In the genomic region with DNA sequence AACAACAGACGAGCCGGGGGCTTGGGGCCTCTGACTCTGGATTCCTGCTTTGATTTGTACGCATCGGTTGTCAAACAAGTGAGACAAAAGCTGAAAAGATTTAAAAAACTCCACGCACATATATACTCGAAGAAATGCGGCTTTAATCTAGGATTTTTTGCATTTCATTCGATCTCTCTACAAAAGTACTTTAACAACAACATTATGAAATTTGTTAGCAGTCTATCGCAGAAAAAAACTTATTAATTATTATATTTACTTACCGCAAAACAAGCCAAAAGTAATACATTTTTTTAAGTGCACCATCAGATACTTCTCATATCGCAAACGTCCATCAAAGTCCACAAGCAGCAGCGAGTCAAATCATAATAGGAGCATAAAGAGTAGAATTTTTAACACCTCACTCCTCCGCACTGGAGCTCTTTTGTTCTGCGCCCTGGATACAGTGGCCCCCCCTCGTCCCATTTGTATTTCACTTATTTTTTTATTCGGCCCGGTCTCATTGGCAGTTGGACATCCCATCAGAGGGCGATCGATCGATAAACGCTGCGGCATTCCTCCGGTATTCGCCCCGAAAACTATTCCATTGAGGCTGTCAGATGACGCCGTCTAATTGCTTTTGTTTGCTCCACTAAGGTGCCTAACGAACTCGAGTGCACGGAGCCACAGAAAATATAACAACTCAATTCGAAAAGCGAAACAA, we compare ENCODE assay signal across 1 fruit fly cellular context.
A peak's percentile ranks its signal among the peaks of the same experiment; 100 is the strongest.
TF ChIP-seq lines count a peak whose summit lies in the region.

No protein-coding gene starts in this region.

TF ChIP-seq in whole organism, embryonic, 481 proteins besides CTCF, POLR2A, EP300 and RAD21 (continued from another document and continues in another):
- TF ChIP-seq Jarid2 (GFP tag; optimal IDR thresholded peaks at IDR 0.05; lab: Kevin White, UChicago) = peak; percentile 12
- peak; percentile 54; the same call in 1 of the 2 replicates for TF ChIP-seq crol (GFP tag; IDR thresholded peaks at IDR 0.05; lab: Robert Waterston, UW)
- TF ChIP-seq ttk (GFP tag; IDR thresholded peaks at IDR 0.05; lab: Robert Waterston, UW) = 0 out of 2 replicates have a peak, but pooled peaks have one; percentile 22
- no peak for TF ChIP-seq CG4328 (GFP tag; optimal IDR thresholded peaks at IDR 0.05; lab: Kevin White, UChicago)
- TF ChIP-seq dpn (GFP tag; optimal IDR thresholded peaks at IDR 0.05; lab: Kevin White, UChicago) = peak; percentile 28 to 41
- no peak for TF ChIP-seq slp2 (GFP tag; optimal IDR thresholded peaks at IDR 0.05; lab: Kevin White, UChicago)
- TF ChIP-seq HHEX (GFP tag; optimal IDR thresholded peaks at IDR 0.05; lab: Kevin White, UChicago) = peak; percentile 8
- no peak for TF ChIP-seq NC2α (GFP tag; optimal IDR thresholded peaks at IDR 0.05; lab: Kevin White, UChicago)
- TF ChIP-seq CG1024 (GFP tag; IDR thresholded peaks at IDR 0.05; lab: Robert Waterston, UW) = peak; percentile 31; the same call in 1 of the 2 replicates
- TF ChIP-seq Asciz (GFP tag; optimal IDR thresholded peaks at IDR 0.05; lab: Kevin White, UChicago) = peak; percentile 32
- no peak for TF ChIP-seq CG10274 (GFP tag; optimal IDR thresholded peaks at IDR 0.05; lab: Kevin White, UChicago)
- TF ChIP-seq Doc2 (GFP tag; IDR thresholded peaks at IDR 0.05; lab: Robert Waterston, UW) = no peak
- TF ChIP-seq fd96Cb (tag; optimal IDR thresholded peaks at IDR 0.05; lab: Kevin White, UChicago) = peak; percentile 44
- TF ChIP-seq az2 (GFP tag; optimal IDR thresholded peaks at IDR 0.05; lab: Kevin White, UChicago) = peak; percentile 32
- no peak for TF ChIP-seq ac (GFP tag; optimal IDR thresholded peaks at IDR 0.05; lab: Kevin White, UChicago)
- peak; percentile 51 for TF ChIP-seq nmo (GFP tag; optimal IDR thresholded peaks at IDR 0.05; lab: Kevin White, UChicago)
- TF ChIP-seq hb (GFP tag; IDR thresholded peaks at IDR 0.05; lab: Robert Waterston, UW; ENCODE audit: partially characterized antibody) = no peak
- no peak for TF ChIP-seq CG3281 (GFP tag; optimal IDR thresholded peaks at IDR 0.05; lab: Kevin White, UChicago)
- peak; percentile 40; the same call in 1 of the 3 replicates for TF ChIP-seq CG17361 (GFP tag; IDR thresholded peaks at IDR 0.05; lab: Robert Waterston, UW)
- TF ChIP-seq CG8924 (tag; optimal IDR thresholded peaks at IDR 0.05; lab: Kevin White, UChicago) = peak; percentile 33
- no peak for TF ChIP-seq Mes4 (GFP tag; optimal IDR thresholded peaks at IDR 0.05; lab: Kevin White, UChicago)
- TF ChIP-seq psq (GFP tag; optimal IDR thresholded peaks at IDR 0.05; lab: Kevin White, UChicago) = peak; percentile 14
- peak; percentile 11 for TF ChIP-seq CG4820 (GFP tag; optimal IDR thresholded peaks at IDR 0.05; lab: Kevin White, UChicago)
- TF ChIP-seq pb (GFP tag; optimal IDR thresholded peaks at IDR 0.05; lab: Kevin White, UChicago) = no peak
- no peak for TF ChIP-seq CG31224 (GFP tag; IDR thresholded peaks at IDR 0.05; lab: Robert Waterston, UW)
- peak; percentile 44 for TF ChIP-seq unpg (GFP tag; optimal IDR thresholded peaks at IDR 0.05; lab: Kevin White, UChicago)
- TF ChIP-seq CG17912 (GFP tag; optimal IDR thresholded peaks at IDR 0.05; lab: Kevin White, UChicago) = no peak
- no peak for TF ChIP-seq BtbVII (GFP tag; optimal IDR thresholded peaks at IDR 0.05; lab: Kevin White, UChicago)
- no peak for TF ChIP-seq CG6683 (GFP tag; optimal IDR thresholded peaks at IDR 0.05; lab: Kevin White, UChicago)
- TF ChIP-seq eyg (GFP tag; optimal IDR thresholded peaks at IDR 0.05; lab: Kevin White, UChicago) = no peak
- peak; percentile 32 for TF ChIP-seq PHDP (tag; optimal IDR thresholded peaks at IDR 0.05; lab: Kevin White, UChicago)
- peak; percentile 24; the same call in 1 of the 2 replicates for TF ChIP-seq CG9215 (GFP tag; IDR thresholded peaks at IDR 0.05; lab: Robert Waterston, UW)
- TF ChIP-seq Atf3 (GFP tag; optimal IDR thresholded peaks at IDR 0.05; lab: Kevin White, UChicago) = no peak
- peak; percentile 4 for TF ChIP-seq Six4 (GFP tag; optimal IDR thresholded peaks at IDR 0.05; lab: Kevin White, UChicago)
- no peak for TF ChIP-seq CG16779 (GFP tag; IDR thresholded peaks at IDR 0.05; lab: Robert Waterston, UW)
- no peak for TF ChIP-seq ato (GFP tag; IDR thresholded peaks at IDR 0.05; lab: Robert Waterston, UW; ENCODE audit: partially characterized antibody)
- no peak for TF ChIP-seq ind (GFP tag; optimal IDR thresholded peaks at IDR 0.05; lab: Kevin White, UChicago)
- TF ChIP-seq CG14014 (GFP tag; IDR thresholded peaks at IDR 0.05; lab: Robert Waterston, UW) = 0 out of 2 replicates have a peak, but pooled peaks have one; percentile 50
- peak; percentile 11 for TF ChIP-seq ewg (GFP tag; optimal IDR thresholded peaks at IDR 0.05; lab: Kevin White, UChicago)
- peak; percentile 51 for TF ChIP-seq D19A (tag; optimal IDR thresholded peaks at IDR 0.05; lab: Kevin White, UChicago)
- no peak for TF ChIP-seq CG8290 (GFP tag; optimal IDR thresholded peaks at IDR 0.05; lab: Kevin White, UChicago)
- TF ChIP-seq CG8290 (tag; optimal IDR thresholded peaks at IDR 0.05; lab: Kevin White, UChicago) = no peak
- TF ChIP-seq ham (GFP tag; IDR thresholded peaks at IDR 0.05; lab: Robert Waterston, UW) = no peak
- TF ChIP-seq CG12219 (GFP tag; optimal IDR thresholded peaks at IDR 0.05; lab: Kevin White, UChicago) = peak; percentile 0
- no peak for TF ChIP-seq Aef1 (GFP tag; IDR thresholded peaks at IDR 0.05; lab: Robert Waterston, UW)
- no peak for TF ChIP-seq CG13296 (GFP tag; optimal IDR thresholded peaks at IDR 0.05; lab: Kevin White, UChicago)
- TF ChIP-seq CG7271 (tag; optimal IDR thresholded peaks at IDR 0.05; lab: Kevin White, UChicago) = no peak
- no peak; the same call in 1 of the 2 replicates for TF ChIP-seq CG5953 (GFP tag; IDR thresholded peaks at IDR 0.05; lab: Robert Waterston, UW)
- no peak for TF ChIP-seq ab (GFP tag; optimal IDR thresholded peaks at IDR 0.05; lab: Kevin White, UChicago)
- no peak for TF ChIP-seq Adf1 (GFP tag; IDR thresholded peaks at IDR 0.05; lab: Robert Waterston, UW)
- peak; percentile 45; the same call in 1 of the 2 replicates for TF ChIP-seq CG9932 (GFP tag; IDR thresholded peaks at IDR 0.05; lab: Robert Waterston, UW)
- peak; percentile 57; the same call in 2 of the 3 replicates for TF ChIP-seq row (GFP tag; IDR thresholded peaks at IDR 0.05; lab: Robert Waterston, UW)
- TF ChIP-seq Tbp (GFP tag; optimal IDR thresholded peaks at IDR 0.05; lab: Kevin White, UChicago) = no peak
- no peak for TF ChIP-seq lov (optimal IDR thresholded peaks at IDR 0.05; lab: Kevin White, UChicago)
- no peak for TF ChIP-seq lov (GFP tag; IDR thresholded peaks at IDR 0.05; lab: Robert Waterston, UW)
- TF ChIP-seq ash1 (GFP tag; optimal IDR thresholded peaks at IDR 0.05; lab: Kevin White, UChicago) = no peak
- TF ChIP-seq HLH3B (GFP tag; IDR thresholded peaks at IDR 0.05; lab: Robert Waterston, UW) = peak; percentile 50
- peak; percentile 55 for TF ChIP-seq CG12391 (tag; optimal IDR thresholded peaks at IDR 0.05; lab: Kevin White, UChicago)
- TF ChIP-seq lilli (GFP tag; optimal IDR thresholded peaks at IDR 0.05; lab: Kevin White, UChicago) = peak; percentile 45
- peak in 1 of 2 experiments; percentile 64 for TF ChIP-seq bsh (GFP tag; optimal IDR thresholded peaks at IDR 0.05; lab: Kevin White, UChicago)
- no peak for TF ChIP-seq disco-r (GFP tag; optimal IDR thresholded peaks at IDR 0.05; lab: Kevin White, UChicago)
- TF ChIP-seq HLH4C (GFP tag; IDR thresholded peaks at IDR 0.05; lab: Robert Waterston, UW; ENCODE audit: partially characterized antibody) = no peak
- TF ChIP-seq Ssrp (tag; optimal IDR thresholded peaks at IDR 0.05; lab: Kevin White, UChicago) = peak; percentile 36
- TF ChIP-seq CrebB (tag; optimal IDR thresholded peaks at IDR 0.05; lab: Kevin White, UChicago) = no peak
- peak; percentile 31 for TF ChIP-seq bcd (GFP tag; optimal IDR thresholded peaks at IDR 0.05; lab: Kevin White, UChicago)
- TF ChIP-seq CG17186 (GFP tag; optimal IDR thresholded peaks at IDR 0.05; lab: Kevin White, UChicago) = no peak
- TF ChIP-seq pzg (GFP tag; optimal IDR thresholded peaks at IDR 0.05; lab: Kevin White, UChicago) = no peak
- no peak for TF ChIP-seq Hmx (GFP tag; optimal IDR thresholded peaks at IDR 0.05; lab: Kevin White, UChicago)
- TF ChIP-seq CG5245 (GFP tag; optimal IDR thresholded peaks at IDR 0.05; lab: Kevin White, UChicago) = peak; percentile 37
- peak; percentile 52 for TF ChIP-seq CG4424 (GFP tag; optimal IDR thresholded peaks at IDR 0.05; lab: Kevin White, UChicago)
- peak; percentile 67 for TF ChIP-seq CG31441 (GFP tag; IDR thresholded peaks at IDR 0.05; lab: Robert Waterston, UW)
- peak; percentile 59 for TF ChIP-seq CG6689 (GFP tag; IDR thresholded peaks at IDR 0.05; lab: Robert Waterston, UW)
- TF ChIP-seq CG1603 (tag; optimal IDR thresholded peaks at IDR 0.05; lab: Kevin White, UChicago) = peak; percentile 22
- no peak for TF ChIP-seq CG13894 (tag; optimal IDR thresholded peaks at IDR 0.05; lab: Kevin White, UChicago)
- TF ChIP-seq sens (GFP tag; lab: Kevin White, UChicago) = peak; percentile 81
- TF ChIP-seq CoRest (tag; optimal IDR thresholded peaks at IDR 0.05; lab: Kevin White, UChicago) = peak; percentile 30
- TF ChIP-seq Ada2b (GFP tag; IDR thresholded peaks at IDR 0.05; lab: Robert Waterston, UW) = peak; percentile 57
- no peak for TF ChIP-seq Dp (GFP tag; optimal IDR thresholded peaks at IDR 0.05; lab: Kevin White, UChicago)
- no peak for TF ChIP-seq NFAT (GFP tag; IDR thresholded peaks at IDR 0.05; lab: Robert Waterston, UW)
- peak; percentile 5 for TF ChIP-seq grn (GFP tag; optimal IDR thresholded peaks at IDR 0.05; lab: Kevin White, UChicago)
- no peak for TF ChIP-seq pnt (GFP tag; optimal IDR thresholded peaks at IDR 0.05; lab: Kevin White, UChicago)
- TF ChIP-seq trem (tag; optimal IDR thresholded peaks at IDR 0.05; lab: Kevin White, UChicago) = peak; percentile 23
- TF ChIP-seq hth (optimal IDR thresholded peaks at IDR 0.05; lab: Kevin White, UChicago) = no peak
- peak; percentile 27; the same call in 1 of the 2 replicates for TF ChIP-seq onecut (GFP tag; IDR thresholded peaks at IDR 0.05; lab: Robert Waterston, UW)
- 0 out of 2 replicates have a peak, but pooled peaks have one; percentile 45 for TF ChIP-seq CG17328 (GFP tag; IDR thresholded peaks at IDR 0.05; lab: Robert Waterston, UW)
- peak; percentile 14 for TF ChIP-seq CG12155 (GFP tag; optimal IDR thresholded peaks at IDR 0.05; lab: Kevin White, UChicago)
- TF ChIP-seq Taf1 (GFP tag; IDR thresholded peaks at IDR 0.05; lab: Robert Waterston, UW) = no peak
- TF ChIP-seq Kr (GFP tag; optimal IDR thresholded peaks at IDR 0.05; lab: Kevin White, UChicago) = no peak
- TF ChIP-seq Oli (tag; optimal IDR thresholded peaks at IDR 0.05; lab: Kevin White, UChicago) = peak; percentile 31
- no peak for TF ChIP-seq pros (GFP tag; optimal IDR thresholded peaks at IDR 0.05; lab: Kevin White, UChicago)
- no peak for TF ChIP-seq CG17612 (GFP tag; IDR thresholded peaks at IDR 0.05; lab: Robert Waterston, UW)
- no peak for TF ChIP-seq BEAF-32 (GFP tag; optimal IDR thresholded peaks at IDR 0.05; lab: Kevin White, UChicago)
- TF ChIP-seq p53 (GFP tag; optimal IDR thresholded peaks at IDR 0.05; lab: Kevin White, UChicago) = no peak
- peak; percentile 44 for TF ChIP-seq oc (tag; optimal IDR thresholded peaks at IDR 0.05; lab: Kevin White, UChicago)
- TF ChIP-seq CG10209 (GFP tag; optimal IDR thresholded peaks at IDR 0.05; lab: Kevin White, UChicago) = no peak
- TF ChIP-seq fu2 (GFP tag; optimal IDR thresholded peaks at IDR 0.05; lab: Kevin White, UChicago) = no peak
- TF ChIP-seq pum (GFP tag; optimal IDR thresholded peaks at IDR 0.05; lab: Kevin White, UChicago) = no peak
- TF ChIP-seq CG14710 (tag; optimal IDR thresholded peaks at IDR 0.05; lab: Kevin White, UChicago) = peak; percentile 25
- no peak for TF ChIP-seq ssp (GFP tag; IDR thresholded peaks at IDR 0.05; lab: Robert Waterston, UW)
- no peak for TF ChIP-seq CG18011 (GFP tag; optimal IDR thresholded peaks at IDR 0.05; lab: Kevin White, UChicago)
- TF ChIP-seq Xrp1 (GFP tag; IDR thresholded peaks at IDR 0.05; lab: Robert Waterston, UW) = peak; percentile 66
- peak; percentile 48 for TF ChIP-seq CG13424 (tag; optimal IDR thresholded peaks at IDR 0.05; lab: Kevin White, UChicago)
- peak; percentile 29; the same call in 1 of the 2 replicates for TF ChIP-seq lmd (GFP tag; IDR thresholded peaks at IDR 0.05; lab: Robert Waterston, UW)
- no peak; the same call in 1 of the 2 replicates for TF ChIP-seq E2f2 (GFP tag; IDR thresholded peaks at IDR 0.05; lab: Robert Waterston, UW)
- TF ChIP-seq CG12942 (GFP tag; optimal IDR thresholded peaks at IDR 0.05; lab: Kevin White, UChicago) = no peak
- TF ChIP-seq CG42726 (GFP tag; IDR thresholded peaks at IDR 0.05; lab: Robert Waterston, UW; ENCODE audit: partially characterized antibody) = no peak
- peak in 1 of 3 experiments; percentile 34 for TF ChIP-seq lola (GFP tag; optimal IDR thresholded peaks at IDR 0.05; lab: Kevin White, UChicago)
- 0 out of 2 replicates have a peak, but pooled peaks have one; percentile 35 for TF ChIP-seq CG32772 (GFP tag; IDR thresholded peaks at IDR 0.05; lab: Robert Waterston, UW)
- TF ChIP-seq tap (tag; optimal IDR thresholded peaks at IDR 0.05; lab: Kevin White, UChicago) = peak; percentile 38
- TF ChIP-seq CG15601 (tag; optimal IDR thresholded peaks at IDR 0.05; lab: Kevin White, UChicago) = no peak
- TF ChIP-seq CG17829 (tag; optimal IDR thresholded peaks at IDR 0.05; lab: Kevin White, UChicago) = peak; percentile 35
- no peak for TF ChIP-seq lbe (GFP tag; optimal IDR thresholded peaks at IDR 0.05; lab: Kevin White, UChicago)
- peak; percentile 66 for TF ChIP-seq Sox102F (GFP tag; optimal IDR thresholded peaks at IDR 0.05; lab: Kevin White, UChicago)
- peak; percentile 67 for TF ChIP-seq dmrt99B (tag; optimal IDR thresholded peaks at IDR 0.05; lab: Kevin White, UChicago)
- no peak for TF ChIP-seq D (optimal IDR thresholded peaks at IDR 0.05; lab: Kevin White, UChicago)
- peak; percentile 36 for TF ChIP-seq D (GFP tag; optimal IDR thresholded peaks at IDR 0.05; lab: Kevin White, UChicago)
- TF ChIP-seq Chrac-16 (GFP tag; optimal IDR thresholded peaks at IDR 0.05; lab: Kevin White, UChicago) = peak; percentile 13
- TF ChIP-seq Hand (GFP tag; optimal IDR thresholded peaks at IDR 0.05; lab: Kevin White, UChicago) = no peak
- no peak for TF ChIP-seq unc-4 (GFP tag; IDR thresholded peaks at IDR 0.05; lab: Robert Waterston, UW; ENCODE audit: partially characterized antibody)
- TF ChIP-seq fd3F (GFP tag; optimal IDR thresholded peaks at IDR 0.05; lab: Kevin White, UChicago) = no peak
- no peak for TF ChIP-seq nom (GFP tag; optimal IDR thresholded peaks at IDR 0.05; lab: Kevin White, UChicago)
- TF ChIP-seq Neu2 (GFP tag; optimal IDR thresholded peaks at IDR 0.05; lab: Kevin White, UChicago; ENCODE audit: borderline replicate concordance) = no peak
- TF ChIP-seq GATAe (GFP tag; conservative IDR thresholded peaks at IDR 0.05; lab: Robert Waterston, UW) = no peak
- TF ChIP-seq Pdp1 (GFP tag; optimal IDR thresholded peaks at IDR 0.05; lab: Kevin White, UChicago) = peak in 1 of 2 experiments; percentile 7
